Worm (Caenorhabditis elegans) whole organism, L1 larva: ENCODE results near the gene zig-10.

Experiments
- C04F5.9 ChIP-seq: sonication (generic microtip); optimal IDR thresholded peaks from 2 replicates; lab custom pipeline; 2016; ENCODE audit warnings: missing genetic modification characterization, missing compliant biosample characterization
- C34B4.2 ChIP-seq: sonication (generic microtip); optimal IDR thresholded peaks from 2 replicates; lab custom pipeline; 2017; ENCODE audit warnings: mild to moderate bottlenecking, missing genetic modification characterization, missing compliant biosample characterization
- Y116A8C.19 ChIP-seq: sonication (generic microtip); optimal IDR thresholded peaks from 2 replicates; lab custom pipeline; 2016; ENCODE audit warnings: missing compliant biosample characterization, missing genetic modification characterization, borderline replicate concordance
- ama-1 ChIP-seq: fragments of 150-350 bp; optimal IDR thresholded peaks from 2 replicates; lab custom pipeline; 2014
- ceh-8 ChIP-seq: fragments of 200-800 bp; sonication (Bioruptor generic); optimal IDR thresholded peaks from 2 replicates; lab custom pipeline; 2018; ENCODE audit warnings: mild to moderate bottlenecking, missing genetic modification characterization, moderate library complexity, missing compliant biosample characterization
- ceh-90 ChIP-seq: sonication (generic microtip); optimal IDR thresholded peaks from 2 replicates; lab custom pipeline; 2016; ENCODE audit warnings: missing genetic modification characterization, missing compliant biosample characterization
- ces-1 ChIP-seq: fragments of 150-350 bp; optimal IDR thresholded peaks from 2 replicates; lab custom pipeline; 2014; ENCODE audit warnings: missing biosample characterization, missing genetic modification reagents, missing genetic modification characterization
- dpl-1 ChIP-seq, 3 experiments: fragments of 150-350 bp in 2 of 3; sonication (generic microtip) in 1 of 3; optimal IDR thresholded peaks; 2 replicates each; lab custom pipeline; 2014 to 2017; ENCODE audit warnings: missing biosample characterization in 3 of 3, missing genetic modification characterization in 3 of 3, missing genetic modification reagents in 3 of 3
- dsc-1 ChIP-seq: sonication (generic microtip); optimal IDR thresholded peaks from 2 replicates; lab custom pipeline; 2016; ENCODE audit warnings: mild to moderate bottlenecking, missing genetic modification characterization, missing compliant biosample characterization
- efl-1 ChIP-seq, 4 experiments: fragments of 150-350 bp; optimal IDR thresholded peaks in 3 of 4; peaks in 1 of 4; 1 replicate in 1 of 4; 2 replicates in 3 of 4; lab custom pipeline; 2014; ENCODE audit warnings: missing biosample characterization in 2 of 4, missing genetic modification characterization in 2 of 4, missing genetic modification reagents in 2 of 4
- egl-13 ChIP-seq: sonication (generic microtip); optimal IDR thresholded peaks from 2 replicates; lab custom pipeline; 2016; ENCODE audit warnings: missing genotype, missing genetic modification reagents, missing genetic modification characterization, missing compliant biosample characterization
- elt-3 ChIP-seq, 6 experiments: fragments of 150-350 bp in 1 of 6; sonication (generic microtip); optimal IDR thresholded peaks; 2 replicates each; lab custom pipeline; 2017 to 2018; ENCODE audit warnings: missing biosample characterization in 6 of 6, missing genetic modification characterization in 6 of 6, inconsistent platforms in 1 of 6
- ets-5 ChIP-seq: fragments of 200-800 bp; sonication (Bioruptor generic); IDR thresholded peaks from 2 replicates; pipeline ENCODE4 v1.3.6; 2022; ENCODE audit warnings: missing genetic modification characterization, missing compliant biosample characterization
- fkh-4 ChIP-seq: sonication (generic microtip); optimal IDR thresholded peaks from 2 replicates; lab custom pipeline; 2016; ENCODE audit warnings: missing compliant biosample characterization, missing genetic modification characterization, borderline replicate concordance
- fkh-8 ChIP-seq: sonication (generic microtip); optimal IDR thresholded peaks from 2 replicates; lab custom pipeline; 2016; ENCODE audit warnings: mild to moderate bottlenecking, missing genetic modification characterization, missing compliant biosample characterization
- fos-1 ChIP-seq: fragments of 150-350 bp; optimal IDR thresholded peaks from 2 replicates; lab custom pipeline; 2014; ENCODE audit warnings: missing biosample characterization, missing genetic modification characterization
- hlh-17 ChIP-seq: fragments of 200-800 bp; sonication (Bioruptor generic); optimal IDR thresholded peaks from 2 replicates; lab custom pipeline; 2018; ENCODE audit warnings: missing genetic modification characterization, mild to moderate bottlenecking, missing compliant biosample characterization, moderate library complexity, borderline replicate concordance
- hlh-4 ChIP-seq: sonication (generic microtip); optimal IDR thresholded peaks from 2 replicates; lab custom pipeline; 2016; ENCODE audit warnings: mild to moderate bottlenecking, missing genetic modification characterization, missing compliant biosample characterization
- hpl-2 ChIP-seq: fragments of 150-350 bp; optimal IDR thresholded peaks from 2 replicates; lab custom pipeline; 2014; ENCODE audit warnings: missing biosample characterization, missing genetic modification reagents, missing genetic modification characterization
- irx-1 ChIP-seq: sonication (generic microtip); optimal IDR thresholded peaks from 2 replicates; lab custom pipeline; 2016; ENCODE audit warnings: missing genetic modification characterization, missing compliant biosample characterization
- jun-1 ChIP-seq: fragments of 150-350 bp; optimal IDR thresholded peaks from 2 replicates; lab custom pipeline; 2014; ENCODE audit warnings: missing biosample characterization, missing genetic modification reagents, missing genetic modification characterization
- lin-13 ChIP-seq: fragments of 150-350 bp; optimal IDR thresholded peaks from 2 replicates; lab custom pipeline; 2014; ENCODE audit warnings: missing biosample characterization, missing genetic modification reagents, missing genetic modification characterization
- lin-15B ChIP-seq: fragments of 150-350 bp; sonication (generic microtip); optimal IDR thresholded peaks from 3 replicates; lab custom pipeline; 2014; ENCODE audit warnings: missing biosample characterization, missing genetic modification characterization
- lin-35 ChIP-seq, 2 experiments: fragments of 150-350 bp; optimal IDR thresholded peaks; 2 replicates each; lab custom pipeline; 2014; ENCODE audit warnings: missing biosample characterization in 2 of 2, missing genetic modification characterization in 2 of 2, missing genetic modification reagents in 2 of 2
- lin-39 ChIP-seq: fragments of 150-350 bp; optimal IDR thresholded peaks from 2 replicates; lab custom pipeline; 2014; ENCODE audit warnings: missing biosample characterization, missing genetic modification reagents, missing genetic modification characterization
- lir-3 ChIP-seq: sonication (generic microtip); optimal IDR thresholded peaks from 2 replicates; lab custom pipeline; 2016; ENCODE audit warnings: mild to moderate bottlenecking, missing genetic modification characterization, moderate library complexity, missing compliant biosample characterization; ENCODE audit not compliant: poor library complexity
- lsy-2 ChIP-seq, 2 experiments: fragments of 150-350 bp; optimal IDR thresholded peaks; 2 replicates each; lab custom pipeline; 2014; ENCODE audit warnings: missing biosample characterization in 2 of 2, missing genetic modification characterization in 2 of 2
- nhr-11 ChIP-seq: fragments of 150-350 bp; optimal IDR thresholded peaks from 2 replicates; lab custom pipeline; 2014; ENCODE audit warnings: missing biosample characterization, missing genetic modification characterization
- nhr-12 ChIP-seq: sonication (generic microtip); optimal IDR thresholded peaks from 2 replicates; lab custom pipeline; 2017; ENCODE audit warnings: missing biosample characterization, missing genetic modification characterization
- nhr-19 ChIP-seq: fragments of 200-800 bp; sonication (Bioruptor generic); conservative IDR thresholded peaks from 2 replicates; pipeline ENCODE4 v1.3.6; 2022; ENCODE audit warnings: missing genetic modification characterization, missing compliant biosample characterization
- nhr-20 ChIP-seq: sonication (generic microtip); optimal IDR thresholded peaks from 2 replicates; lab custom pipeline; 2016; ENCODE audit warnings: mild to moderate bottlenecking, missing genetic modification characterization, missing compliant biosample characterization
- nhr-237 ChIP-seq: fragments of 150-350 bp; optimal IDR thresholded peaks from 2 replicates; lab custom pipeline; 2014; ENCODE audit warnings: missing biosample characterization, missing genetic modification characterization
- nhr-76 ChIP-seq: sonication (generic microtip); optimal IDR thresholded peaks from 2 replicates; lab custom pipeline; 2017; ENCODE audit warnings: missing biosample characterization, missing genetic modification characterization
- nhr-77 ChIP-seq: fragments of 150-350 bp; optimal IDR thresholded peaks from 2 replicates; lab custom pipeline; 2014; ENCODE audit warnings: missing biosample characterization, missing genetic modification characterization
- nhr-84 ChIP-seq: sonication (generic microtip); optimal IDR thresholded peaks from 2 replicates; lab custom pipeline; 2017; ENCODE audit warnings: missing biosample characterization, missing genetic modification characterization
- nhr-85 ChIP-seq: sonication (generic microtip); peaks from one replicate; lab custom pipeline; 2016; ENCODE audit warnings: missing genetic modification characterization, inconsistent platforms, missing compliant biosample characterization
- pag-3 ChIP-seq: sonication (generic microtip); optimal IDR thresholded peaks from 2 replicates; lab custom pipeline; 2017; ENCODE audit warnings: missing genetic modification characterization, mild to moderate bottlenecking, missing compliant biosample characterization, antibody characterized with exemption, borderline replicate concordance; ENCODE audit not compliant: insufficient read depth
- pqm-1 ChIP-seq: sonication (generic microtip); optimal IDR thresholded peaks from 3 replicates; lab custom pipeline; 2017; ENCODE audit warnings: missing biosample characterization, missing genetic modification characterization
- rnt-1 ChIP-seq: sonication (generic microtip); optimal IDR thresholded peaks from 2 replicates; lab custom pipeline; 2016; ENCODE audit warnings: mild to moderate bottlenecking, missing genetic modification characterization, moderate library complexity, missing compliant biosample characterization
- snu-23 ChIP-seq: sonication (generic microtip); optimal IDR thresholded peaks from 2 replicates; lab custom pipeline; 2016; ENCODE audit warnings: missing genetic modification characterization, missing compliant biosample characterization
- sox-4 ChIP-seq: sonication (generic microtip); optimal IDR thresholded peaks from 2 replicates; lab custom pipeline; 2016; ENCODE audit warnings: missing genetic modification characterization, missing compliant biosample characterization
- sptf-1 ChIP-seq: fragments of 150-350 bp; optimal IDR thresholded peaks from 2 replicates; lab custom pipeline; 2014; ENCODE audit warnings: missing biosample characterization, missing genetic modification characterization
- sup-37 ChIP-seq: fragments of 200-800 bp; sonication (Bioruptor generic); optimal IDR thresholded peaks from 2 replicates; lab custom pipeline; 2018; ENCODE audit warnings: mild to moderate bottlenecking, missing genetic modification characterization, missing compliant biosample characterization
- swsn-7 ChIP-seq: sonication (generic microtip); optimal IDR thresholded peaks from 2 replicates; lab custom pipeline; 2016; ENCODE audit warnings: missing genetic modification characterization, missing compliant biosample characterization
- tbx-2 ChIP-seq: sonication (generic microtip); optimal IDR thresholded peaks from 2 replicates; lab custom pipeline; 2016; ENCODE audit warnings: missing genetic modification characterization, missing compliant biosample characterization
- tlp-1 ChIP-seq: fragments of 150-350 bp; optimal IDR thresholded peaks from 2 replicates; lab custom pipeline; 2014; ENCODE audit warnings: missing biosample characterization, missing genetic modification characterization
- unc-130 ChIP-seq: fragments of 150-350 bp; optimal IDR thresholded peaks from 2 replicates; lab custom pipeline; 2017; ENCODE audit warnings: missing biosample characterization, missing genetic modification characterization, inconsistent platforms
- unc-30 ChIP-seq: sonication (generic microtip); optimal IDR thresholded peaks from 2 replicates; lab custom pipeline; 2017; ENCODE audit warnings: missing biosample characterization, missing genetic modification characterization
- unc-62 ChIP-seq: fragments of 150-350 bp; optimal IDR thresholded peaks from 2 replicates; lab custom pipeline; 2014; ENCODE audit warnings: missing biosample characterization, missing genetic modification reagents, missing genetic modification characterization
- unc-86 ChIP-seq: sonication (generic microtip); optimal IDR thresholded peaks from 2 replicates; lab custom pipeline; 2016; ENCODE audit warnings: missing genetic modification characterization, missing compliant biosample characterization
- vab-15 ChIP-seq: sonication (generic microtip); optimal IDR thresholded peaks from 2 replicates; lab custom pipeline; 2017; ENCODE audit warnings: missing genotype, mild to moderate bottlenecking, missing genetic modification characterization, missing compliant biosample characterization
- zag-1 ChIP-seq: fragments of 150-350 bp; optimal IDR thresholded peaks from 2 replicates; lab custom pipeline; 2014; ENCODE audit warnings: missing biosample characterization, missing genetic modification characterization
- ztf-4 ChIP-seq: fragments of 150-350 bp; optimal IDR thresholded peaks from 2 replicates; lab custom pipeline; 2014; ENCODE audit warnings: missing biosample characterization, missing genetic modification characterization

The zig-10 gene

ce11 chrII:6383183-6383695 lies 15.3 kb upstream of the zig-10 start, which contains the start of gene F58F12.1:
F58F12.1 (plus strand) TSS chrII:6383645.
- TF ChIP-seq jun-1 (peak; percentile 44), hpl-2 (no peak), fkh-8 (tag; lab: Kevin White, UChicago) (peak; percentile 56), lin-35 (GFP tag; optimal IDR thresholded peaks at IDR 0.05; lab: Kevin White, UChicago) (peak; percentile 68 to 74), ets-5 (no peak), unc-30 (tag; lab: Kevin White, UChicago) (no peak), irx-1 (tag; lab: Kevin White, UChicago) (peak; percentile 73), nhr-77 (no peak), ama-1 (lab: Kevin White, UChicago) (no peak), nhr-76 (tag; lab: Kevin White, UChicago) (no peak), fos-1 (tag; lab: Kevin White, UChicago) (no peak), elt-3 (tag; optimal IDR thresholded peaks at IDR 0.05; lab: Kevin White, UChicago) (peak in 1 of 6 experiments; percentile 21), tlp-1 (no peak), sox-4 (tag; lab: Kevin White, UChicago) (peak; percentile 41), unc-86 (tag; lab: Kevin White, UChicago) (peak; percentile 3), nhr-84 (no peak), nhr-19 (GFP tag; lab: Robert Waterston, UW) (peak; percentile 46), vab-15 (tag; lab: Kevin White, UChicago) (no peak), nhr-20 (tag; lab: Kevin White, UChicago) (peak; percentile 62), tbx-2 (tag; lab: Kevin White, UChicago) (peak; percentile 78), dsc-1 (tag; lab: Kevin White, UChicago) (peak; percentile 35), swsn-7 (tag; lab: Kevin White, UChicago) (peak; percentile 44), fkh-4 (tag; lab: Kevin White, UChicago) (no peak), hlh-4 (tag; lab: Kevin White, UChicago) (no peak), lin-13 (GFP tag; lab: Kevin White, UChicago) (peak; percentile 50), ceh-90 (tag; lab: Kevin White, UChicago) (peak; percentile 83), efl-1 (optimal IDR thresholded peaks at IDR 0.05; lab: Kevin White, UChicago) (peak; percentile 66 to 73), efl-1 (GFP tag; optimal IDR thresholded peaks at IDR 0.05 in 1 of 2; lab: Kevin White, UChicago) (peak; percentile 61 to 94), lin-39 (tag; lab: Kevin White, UChicago) (no peak), pag-3 (tag; lab: Kevin White, UChicago) (no peak), nhr-12 (tag; lab: Kevin White, UChicago) (no peak), hlh-17 (no peak), sup-37 (GFP tag; lab: Kevin White, UChicago) (no peak), unc-130 (peak; percentile 55), snu-23 (GFP tag; lab: Kevin White, UChicago) (peak; percentile 66), nhr-85 (tag; lab: Kevin White, UChicago) (peak; percentile 87), ces-1 (no peak), dpl-1 (GFP tag; optimal IDR thresholded peaks at IDR 0.05; lab: Kevin White, UChicago) (peak; percentile 50 to 76 (median 62)), lin-15B (tag; lab: Kevin White, UChicago) (peak; percentile 87), ceh-8 (GFP tag; lab: Kevin White, UChicago) (no peak), sptf-1 (tag; lab: Kevin White, UChicago) (no peak), nhr-11 (tag; lab: Kevin White, UChicago) (no peak), lsy-2 (tag; optimal IDR thresholded peaks at IDR 0.05; lab: Kevin White, UChicago) (peak; percentile 56 to 79), Y116A8C.19 (tag; lab: Kevin White, UChicago) (no peak), unc-62 (GFP tag; lab: Kevin White, UChicago) (no peak), pqm-1 (tag; lab: Kevin White, UChicago) (no peak), ztf-4 (no peak), zag-1 (tag; lab: Kevin White, UChicago) (no peak), rnt-1 (tag; lab: Kevin White, UChicago) (peak; percentile 95), egl-13 (peak; percentile 39), C34B4.2 (tag; lab: Kevin White, UChicago) (no peak), C04F5.9 (tag; lab: Kevin White, UChicago) (peak; percentile 30), nhr-237 (no peak), lir-3 (tag; lab: Kevin White, UChicago) (peak; percentile 87)
